Fruit fly (Drosophila melanogaster) whole organism, embryonic: Measurements from ENCODE around the gene bsf.

Source experiments
- CG1024 ChIP-seq: fragments of 200-800 bp; sonication (Bioruptor generic); IDR thresholded peaks from 2 replicates; pipeline ENCODE4 v1.3.6; 2022; ENCODE audit warnings: missing biosample characterization, missing genetic modification characterization
- CG11723 ChIP-seq: fragments of 200-800 bp; sonication (Bioruptor generic); optimal IDR thresholded peaks from 2 replicates; lab custom pipeline; 2017; ENCODE audit warnings: missing biosample characterization, mild to moderate bottlenecking, missing genetic modification characterization
- CG14710 ChIP-seq: fragments of 200-800 bp; sonication (Bioruptor generic); optimal IDR thresholded peaks from 3 replicates; lab custom pipeline; 2019; ENCODE audit warnings: missing biosample characterization, mild to moderate bottlenecking, missing genetic modification characterization, moderate library complexity
- CG14860 ChIP-seq: fragments of 200-800 bp; sonication (Bioruptor generic); IDR thresholded peaks from 3 replicates; pipeline ENCODE4 v1.3.6; 2022; ENCODE audit warnings: missing biosample characterization, missing genetic modification characterization; ENCODE audit not compliant: partially characterized antibody
- CG15269 ChIP-seq: fragments of 200-800 bp; sonication (Bioruptor generic); optimal IDR thresholded peaks from 2 replicates; lab custom pipeline; 2018; ENCODE audit warnings: missing biosample characterization, mild to moderate bottlenecking, missing genetic modification characterization, moderate library complexity
- CG1529 ChIP-seq: fragments of 200-800 bp; sonication (Bioruptor generic); optimal IDR thresholded peaks from 3 replicates; lab custom pipeline; 2018; ENCODE audit warnings: missing biosample characterization, missing genetic modification characterization
- CG15601 ChIP-seq: fragments of 200-800 bp; sonication (Bioruptor generic); optimal IDR thresholded peaks from 3 replicates; lab custom pipeline; 2019; ENCODE audit warnings: missing biosample characterization, mild to moderate bottlenecking, missing genetic modification characterization, moderate library complexity
- CG16815 ChIP-seq: fragments of 200-800 bp; sonication (Bioruptor generic); optimal IDR thresholded peaks from 3 replicates; lab custom pipeline; 2017; ENCODE audit warnings: missing biosample characterization, mild to moderate bottlenecking, missing genetic modification characterization
- CG1832 ChIP-seq: fragments of 200-800 bp; sonication (Bioruptor generic); optimal IDR thresholded peaks from 2 replicates; lab custom pipeline; 2017; ENCODE audit warnings: missing biosample characterization, mild to moderate bottlenecking, missing genetic modification characterization, inconsistent platforms
- CG2678 ChIP-seq: fragments of 200-800 bp; sonication (Bioruptor generic); optimal IDR thresholded peaks from 3 replicates; lab custom pipeline; 2019; ENCODE audit warnings: missing biosample characterization, mild to moderate bottlenecking, missing genetic modification characterization, moderate library complexity
- CG2712 ChIP-seq: fragments of 200-800 bp; optimal IDR thresholded peaks from 3 replicates; lab custom pipeline; 2019; ENCODE audit warnings: missing biosample characterization, mild to moderate bottlenecking, missing genetic modification characterization, moderate library complexity
- CG32767 ChIP-seq: fragments of 200-800 bp; sonication (Bioruptor generic); IDR thresholded peaks from 2 replicates; pipeline ENCODE4 v1.3.6; 2022; ENCODE audit warnings: missing biosample characterization, missing genetic modification characterization
- CG3847 ChIP-seq: fragments of 200-800 bp; sonication (Bioruptor generic); IDR thresholded peaks from 2 replicates; pipeline ENCODE4 v1.3.6; 2022; ENCODE audit warnings: missing biosample characterization, missing genetic modification characterization
- CG4360 ChIP-seq: fragments of 200-800 bp; sonication (Bioruptor generic); IDR thresholded peaks from 2 replicates; pipeline ENCODE4 v1.3.6; 2022; ENCODE audit warnings: missing biosample characterization, missing genetic modification characterization
- CG5180 ChIP-seq: fragments of 200-800 bp; sonication (Bioruptor generic); optimal IDR thresholded peaks from 3 replicates; lab custom pipeline; 2017; ENCODE audit warnings: missing biosample characterization, missing genetic modification characterization, mild to moderate bottlenecking, moderate library complexity, missing genetic modification reagents
- CG6813 ChIP-seq: fragments of 200-800 bp; sonication (Bioruptor generic); optimal IDR thresholded peaks from 2 replicates; lab custom pipeline; 2017; ENCODE audit warnings: missing biosample characterization, missing genetic modification characterization, mild to moderate bottlenecking, moderate library complexity, missing genetic modification reagents
- CG6854 ChIP-seq: fragments of 200-800 bp; sonication (Bioruptor generic); optimal IDR thresholded peaks from 3 replicates; lab custom pipeline; 2017; ENCODE audit warnings: missing biosample characterization, mild to moderate bottlenecking, missing genetic modification characterization
- CG9437 ChIP-seq: fragments of 200-800 bp; sonication (Bioruptor generic); optimal IDR thresholded peaks from 2 replicates; lab custom pipeline; 2018; ENCODE audit warnings: missing biosample characterization, mild to moderate bottlenecking, missing genetic modification characterization
- CG9817 ChIP-seq: fragments of 200-800 bp; sonication (Bioruptor generic); optimal IDR thresholded peaks from 2 replicates; lab custom pipeline; 2018; ENCODE audit warnings: missing biosample characterization, mild to moderate bottlenecking, missing genetic modification characterization, moderate library complexity
- D ChIP-seq, 2 experiments: fragments of 200-800 bp in 1 of 2; fragments of >200 bp in 1 of 2; sonication (Bioruptor generic) in 1 of 2; optimal IDR thresholded peaks; 2 replicates in 1 of 2; 3 replicates in 1 of 2; lab custom pipeline; 2017; ENCODE audit warnings: mild to moderate bottlenecking in 1 of 2, missing biosample characterization in 1 of 2, missing genetic modification characterization in 1 of 2, missing genetic modification reagents in 1 of 2
- D19B ChIP-seq: fragments of 200-800 bp; sonication (Bioruptor generic); optimal IDR thresholded peaks from 2 replicates; lab custom pipeline; 2017; ENCODE audit warnings: missing biosample characterization, mild to moderate bottlenecking, missing genetic modification characterization
- Dip3 ChIP-seq: fragments of 200-800 bp; sonication (Bioruptor generic); optimal IDR thresholded peaks from 3 replicates; lab custom pipeline; 2016; ENCODE audit warnings: missing biosample characterization, missing genetic modification characterization
- Fer2 ChIP-seq: fragments of 200-800 bp; sonication (Bioruptor generic); optimal IDR thresholded peaks from 2 replicates; lab custom pipeline; 2018; ENCODE audit warnings: missing biosample characterization, mild to moderate bottlenecking, missing genetic modification characterization, moderate library complexity
- HLH3B ChIP-seq: fragments of 200-800 bp; sonication (Bioruptor generic); IDR thresholded peaks from 2 replicates; pipeline ENCODE4 v1.3.6; 2022; ENCODE audit warnings: missing biosample characterization, missing genetic modification characterization
- HLH54F ChIP-seq: fragments of 200-800 bp; sonication (Bioruptor generic); optimal IDR thresholded peaks from 3 replicates; lab custom pipeline; 2016; ENCODE audit warnings: missing biosample characterization, missing genetic modification characterization
- Hmr ChIP-seq: fragments of 200-800 bp; sonication (Bioruptor generic); optimal IDR thresholded peaks from 3 replicates; lab custom pipeline; 2017; ENCODE audit warnings: mild to moderate bottlenecking, missing biosample characterization, missing genetic modification reagents, missing genetic modification characterization
- Hr3 ChIP-seq: fragments of 200-800 bp; sonication (Bioruptor generic); optimal IDR thresholded peaks from 3 replicates; lab custom pipeline; 2016; ENCODE audit warnings: missing biosample characterization, missing genetic modification characterization
- Myb ChIP-seq: fragments of 200-800 bp; sonication (Bioruptor generic); optimal IDR thresholded peaks from 2 replicates; lab custom pipeline; 2016; ENCODE audit warnings: missing biosample characterization, missing genetic modification characterization
- Rfx ChIP-seq: fragments of 200-800 bp; sonication (Bioruptor generic); IDR thresholded peaks from 2 replicates; pipeline ENCODE4 v1.3.6; 2022; ENCODE audit warnings: missing biosample characterization, missing genetic modification characterization
- Ssrp ChIP-seq: fragments of 200-800 bp; sonication (Bioruptor generic); optimal IDR thresholded peaks from 2 replicates; lab custom pipeline; 2018; ENCODE audit warnings: missing biosample characterization, mild to moderate bottlenecking, missing genetic modification characterization, moderate library complexity
- Stat92E ChIP-seq, 3 experiments: fragments of >200 bp in 2 of 3; fragments of 200-800 bp in 1 of 3; sonication (Bioruptor generic) in 1 of 3; optimal IDR thresholded peaks; 2 replicates each; lab custom pipeline; 2017 to 2019; ENCODE audit warnings: missing biosample characterization in 3 of 3, missing genetic modification characterization in 3 of 3, mild to moderate bottlenecking in 1 of 3, moderate library complexity in 1 of 3
- abd-A ChIP-seq: fragments of 200-800 bp; sonication (Bioruptor generic); optimal IDR thresholded peaks from 3 replicates; lab custom pipeline; 2019; ENCODE audit warnings: missing biosample characterization, mild to moderate bottlenecking, missing genetic modification characterization, moderate library complexity
- aop ChIP-seq: fragments of 200-800 bp; sonication (Bioruptor generic); IDR thresholded peaks from 2 replicates; pipeline ENCODE4 v1.3.6; 2022; ENCODE audit warnings: missing biosample characterization, missing genetic modification characterization
- bab2 ChIP-seq: fragments of 200-800 bp; sonication (Bioruptor generic); optimal IDR thresholded peaks from 2 replicates; lab custom pipeline; 2016; ENCODE audit warnings: missing biosample characterization, missing genetic modification characterization
- bcd ChIP-seq: fragments of 200-800 bp; sonication (Bioruptor generic); optimal IDR thresholded peaks from 2 replicates; lab custom pipeline; 2017; ENCODE audit warnings: missing biosample characterization, mild to moderate bottlenecking, missing genetic modification characterization
- caup ChIP-seq: fragments of 200-800 bp; sonication (Bioruptor generic); optimal IDR thresholded peaks from 3 replicates; lab custom pipeline; 2017; ENCODE audit warnings: missing biosample characterization, mild to moderate bottlenecking, missing genetic modification characterization, moderate library complexity; ENCODE audit not compliant: severe bottlenecking
- dmrt99B ChIP-seq: fragments of 200-800 bp; sonication (Bioruptor generic); optimal IDR thresholded peaks from 2 replicates; lab custom pipeline; 2018; ENCODE audit warnings: missing biosample characterization, mild to moderate bottlenecking, missing genetic modification characterization, moderate library complexity
- fd3F ChIP-seq: fragments of 200-800 bp; sonication (Bioruptor generic); optimal IDR thresholded peaks from 2 replicates; lab custom pipeline; 2018; ENCODE audit warnings: missing biosample characterization, mild to moderate bottlenecking, missing genetic modification characterization, moderate library complexity
- fd64A ChIP-seq: fragments of 200-800 bp; sonication (Bioruptor generic); optimal IDR thresholded peaks from 3 replicates; lab custom pipeline; 2018; ENCODE audit warnings: missing biosample characterization, mild to moderate bottlenecking, missing genetic modification characterization
- gt ChIP-seq: fragments of 200-800 bp; sonication (Bioruptor generic); IDR thresholded peaks from 2 replicates; pipeline ENCODE4 v1.3.6; 2022; ENCODE audit warnings: missing biosample characterization, missing genetic modification characterization
- kay ChIP-seq: fragments of 200-800 bp; sonication (Bioruptor generic); optimal IDR thresholded peaks from 2 replicates; lab custom pipeline; 2016; ENCODE audit warnings: missing biosample characterization, missing genetic modification characterization
- nerfin-2 ChIP-seq: fragments of 200-800 bp; sonication (Bioruptor generic); IDR thresholded peaks from 2 replicates; pipeline ENCODE4 v1.3.6; 2022; ENCODE audit warnings: missing biosample characterization, missing genetic modification characterization; ENCODE audit not compliant: partially characterized antibody
- pan ChIP-seq, 4 experiments: fragments of >200 bp in 3 of 4; fragments of 200-800 bp in 1 of 4; sonication (Bioruptor generic) in 1 of 4; optimal IDR thresholded peaks in 3 of 4; IDR thresholded peaks in 1 of 4; 2 replicates each; pipeline versions ENCODE4 v1.3.6 to Lab custom; 2017 to 2022; ENCODE audit warnings: missing biosample characterization in 2 of 4, missing genetic modification characterization in 2 of 4, mixed read lengths in 1 of 4
- pita ChIP-seq: fragments of 200-800 bp; sonication (Bioruptor generic); optimal IDR thresholded peaks from 2 replicates; lab custom pipeline; 2017; ENCODE audit warnings: missing biosample characterization, mild to moderate bottlenecking, missing genetic modification characterization
- prd ChIP-seq, 3 experiments: fragments of >200 bp in 2 of 3; fragments of 200-800 bp in 1 of 3; sonication (Bioruptor generic) in 1 of 3; optimal IDR thresholded peaks in 2 of 3; IDR thresholded peaks in 1 of 3; 2 replicates in 2 of 3; 3 replicates in 1 of 3; pipeline versions ENCODE4 v1.3.6 to Lab custom; 2017 to 2022; ENCODE audit warnings: missing biosample characterization in 1 of 3, missing genetic modification characterization in 1 of 3
- sisA ChIP-seq: fragments of 200-800 bp; sonication (Bioruptor generic); IDR thresholded peaks from 2 replicates; pipeline ENCODE4 v1.3.6; 2022; ENCODE audit warnings: missing biosample characterization, missing genetic modification characterization
- tll ChIP-seq, 2 experiments: fragments of 200-800 bp in 1 of 2; fragments of >200 bp in 1 of 2; sonication (Bioruptor generic) in 1 of 2; optimal IDR thresholded peaks; 2 replicates each; lab custom pipeline; 2017 to 2019; ENCODE audit warnings: missing biosample characterization in 2 of 2, missing genetic modification characterization in 2 of 2, mild to moderate bottlenecking in 1 of 2, moderate library complexity in 1 of 2
- vfl ChIP-seq: fragments of 200-800 bp; sonication (Bioruptor generic); optimal IDR thresholded peaks from 2 replicates; lab custom pipeline; 2016; ENCODE audit warnings: missing biosample characterization, missing genetic modification characterization

The bsf gene

DNA sequence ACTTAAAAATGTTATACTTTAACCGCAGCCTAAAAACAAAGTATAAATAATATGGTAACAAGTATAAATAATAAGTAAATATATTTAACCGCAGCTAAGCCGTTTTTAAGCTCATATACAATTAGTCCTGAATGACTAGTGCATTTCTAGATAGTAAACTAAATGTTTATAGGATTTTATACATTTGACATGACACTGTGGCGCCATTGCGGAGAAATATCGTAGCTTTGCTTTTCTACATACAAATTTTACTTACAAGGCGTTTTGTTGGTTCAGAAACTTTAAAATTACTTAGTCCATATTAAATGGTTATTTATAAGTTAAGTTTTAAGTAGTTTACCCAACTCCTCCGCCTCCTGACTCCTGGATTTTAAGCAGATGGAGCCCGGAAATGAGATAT is 13.2 kb downstream of the bsf start (continued):
- 0 out of 2 replicates have a peak, but pooled peaks have one; percentile 13 for TF ChIP-seq CG3847
- no peak for TF ChIP-seq aop (GFP tag; lab: Robert Waterston, UW)
- TF ChIP-seq pan (optimal IDR thresholded peaks at IDR 0.05; lab: Kevin White, UChicago), result no peak
- TF ChIP-seq pan (GFP tag; optimal IDR thresholded peaks at IDR 0.05 in 1 of 2, IDR thresholded peaks at IDR 0.05 in 1 of 2), result peak in 1 of 2 experiments; percentile 21
- peak; percentile 6 for TF ChIP-seq pita (GFP tag; lab: Kevin White, UChicago)
- TF ChIP-seq tll (GFP tag; optimal IDR thresholded peaks at IDR 0.05; lab: Kevin White, UChicago), result no peak
- no peak for TF ChIP-seq vfl (GFP tag; lab: Kevin White, UChicago)
- peak; percentile 42 for TF ChIP-seq CG2712 (tag; lab: Kevin White, UChicago)
- no peak for TF ChIP-seq fd64A (GFP tag; lab: Kevin White, UChicago)
- no peak for TF ChIP-seq gt
- TF ChIP-seq CG14710 (tag; lab: Kevin White, UChicago), result peak; percentile 23
- TF ChIP-seq CG9437 (GFP tag; lab: Kevin White, UChicago), result no peak
- TF ChIP-seq D (optimal IDR thresholded peaks at IDR 0.05; lab: Kevin White, UChicago), result no peak
- TF ChIP-seq D (GFP tag; optimal IDR thresholded peaks at IDR 0.05; lab: Kevin White, UChicago), result no peak
- TF ChIP-seq nerfin-2 (GFP tag; lab: Robert Waterston, UW), result no peak
- no peak for TF ChIP-seq HLH3B (GFP tag; lab: Robert Waterston, UW)
- TF ChIP-seq sisA (GFP tag; lab: Robert Waterston, UW), result no peak
- peak; percentile 33 for TF ChIP-seq Dip3 (GFP tag; lab: Kevin White, UChicago)
- TF ChIP-seq CG1024 (GFP tag; lab: Robert Waterston, UW), result no peak
- TF ChIP-seq Hr3 (GFP tag; lab: Kevin White, UChicago), result no peak
- TF ChIP-seq CG4360 (GFP tag; lab: Robert Waterston, UW), result 0 out of 2 replicates have a peak, but pooled peaks have one; percentile 22
- no peak for TF ChIP-seq CG1529
- TF ChIP-seq abd-A (tag; lab: Kevin White, UChicago), result no peak
- no peak for TF ChIP-seq CG32767
- peak; percentile 31 for TF ChIP-seq bcd (GFP tag; lab: Kevin White, UChicago)
- TF ChIP-seq CG9817 (tag; lab: Kevin White, UChicago), result peak; percentile 9
- TF ChIP-seq CG2678, result no peak
- TF ChIP-seq CG14860 (GFP tag; lab: Robert Waterston, UW), result peak; percentile 46; the same call in 1 of the 3 replicates
- TF ChIP-seq CG16815 (GFP tag; lab: Kevin White, UChicago), result no peak
- no peak for TF ChIP-seq HLH54F
- TF ChIP-seq Stat92E (GFP tag; optimal IDR thresholded peaks at IDR 0.05; lab: Kevin White, UChicago), result no peak
- TF ChIP-seq CG15601 (tag; lab: Kevin White, UChicago), result no peak
- no peak for TF ChIP-seq kay (GFP tag; lab: Kevin White, UChicago)
- TF ChIP-seq CG6854 (GFP tag; lab: Kevin White, UChicago), result no peak
- no peak for TF ChIP-seq D19B (GFP tag; lab: Kevin White, UChicago)
- TF ChIP-seq CG1832 (GFP tag; lab: Kevin White, UChicago), result no peak
- TF ChIP-seq Fer2, result no peak
- peak; percentile 73 for TF ChIP-seq Rfx
- TF ChIP-seq dmrt99B, result no peak
- no peak for TF ChIP-seq bab2 (GFP tag; lab: Kevin White, UChicago)
- TF ChIP-seq caup, result no peak
- TF ChIP-seq prd (optimal IDR thresholded peaks at IDR 0.05; lab: Kevin White, UChicago), result no peak
- TF ChIP-seq prd (GFP tag; IDR thresholded peaks at IDR 0.05; lab: Robert Waterston, UW), result no peak
- no peak for TF ChIP-seq CG6813 (GFP tag; lab: Kevin White, UChicago)
- TF ChIP-seq Hmr, result peak; percentile 13
- no peak for TF ChIP-seq CG11723 (GFP tag; lab: Kevin White, UChicago)
- peak; percentile 3 for TF ChIP-seq Myb (GFP tag; lab: Kevin White, UChicago)
- TF ChIP-seq CG5180 (GFP tag; lab: Kevin White, UChicago), result no peak
- peak; percentile 17 for TF ChIP-seq CG15269 (tag; lab: Kevin White, UChicago)
- TF ChIP-seq Ssrp (tag; lab: Kevin White, UChicago), result no peak
- no peak for TF ChIP-seq fd3F (GFP tag; lab: Kevin White, UChicago)
